Fruit fly (Drosophila melanogaster) whole organism, embryonic: ENCODE results near the gene Tgt.
A peak's percentile ranks its signal among the peaks of the same experiment; 100 is the strongest.

Experiments used
- Blimp-1 ChIP-seq: fragments of 200-800 bp; sonication (Bioruptor generic); optimal IDR thresholded peaks from 3 replicates; lab custom pipeline; 2018; ENCODE audit warnings: missing biosample characterization, missing genetic modification characterization, mild to moderate bottlenecking, moderate library complexity, missing genetic modification reagents
- CG11247 ChIP-seq: fragments of 200-800 bp; sonication (Bioruptor generic); IDR thresholded peaks from 2 replicates; pipeline ENCODE4 v1.3.6; 2022; ENCODE audit warnings: missing biosample characterization, missing genetic modification characterization
- CG12219 ChIP-seq: fragments of 200-800 bp; sonication (Bioruptor generic); optimal IDR thresholded peaks from 3 replicates; lab custom pipeline; 2018; ENCODE audit warnings: missing biosample characterization, mild to moderate bottlenecking, missing genetic modification characterization
- CG12769 ChIP-seq: fragments of 200-800 bp; sonication (Bioruptor generic); optimal IDR thresholded peaks from 2 replicates; lab custom pipeline; 2019; ENCODE audit warnings: missing biosample characterization, mild to moderate bottlenecking, missing genetic modification characterization, moderate library complexity
- CG13424 ChIP-seq: fragments of 200-800 bp; sonication (Bioruptor generic); optimal IDR thresholded peaks from 2 replicates; lab custom pipeline; 2019; ENCODE audit warnings: missing biosample characterization, mild to moderate bottlenecking, missing genetic modification characterization, moderate library complexity
- CG14965 ChIP-seq: fragments of 200-800 bp; sonication (Bioruptor generic); optimal IDR thresholded peaks from 2 replicates; lab custom pipeline; 2016; ENCODE audit warnings: missing biosample characterization, missing genetic modification characterization, borderline replicate concordance
- CG16863 ChIP-seq: fragments of 200-800 bp; sonication (Bioruptor generic); optimal IDR thresholded peaks from 3 replicates; lab custom pipeline; 2016; ENCODE audit warnings: missing biosample characterization, missing genetic modification characterization
- CG17568 ChIP-seq: fragments of 200-800 bp; sonication (Bioruptor generic); optimal IDR thresholded peaks from 2 replicates; lab custom pipeline; 2018; ENCODE audit warnings: missing biosample characterization, mild to moderate bottlenecking, missing genetic modification characterization, moderate library complexity
- CG17802 ChIP-seq: fragments of 200-800 bp; sonication (Bioruptor generic); optimal IDR thresholded peaks from 2 replicates; lab custom pipeline; 2018; ENCODE audit warnings: missing biosample characterization, mild to moderate bottlenecking, missing genetic modification characterization, moderate library complexity
- CG18764 ChIP-seq: fragments of 200-800 bp; sonication (Bioruptor generic); optimal IDR thresholded peaks from 3 replicates; lab custom pipeline; 2016; ENCODE audit warnings: missing biosample characterization, missing genetic modification characterization
- CG2120 ChIP-seq: fragments of 200-800 bp; sonication (Bioruptor generic); optimal IDR thresholded peaks from 3 replicates; lab custom pipeline; 2016; ENCODE audit warnings: missing biosample characterization, missing genetic modification characterization
- CG42726 ChIP-seq: fragments of 200-800 bp; sonication (Bioruptor generic); IDR thresholded peaks from 2 replicates; pipeline ENCODE4 v1.3.6; 2022; ENCODE audit warnings: missing biosample characterization, missing genetic modification characterization; ENCODE audit not compliant: partially characterized antibody
- CG4328 ChIP-seq: fragments of 200-800 bp; sonication (Bioruptor generic); optimal IDR thresholded peaks from 3 replicates; lab custom pipeline; 2017; ENCODE audit warnings: missing biosample characterization, missing genetic modification reagents, missing genetic modification characterization
- CG6175 ChIP-seq: fragments of 200-800 bp; sonication (Bioruptor generic); IDR thresholded peaks from 3 replicates; pipeline ENCODE4 v1.3.6; 2022; ENCODE audit warnings: missing biosample characterization, missing genetic modification characterization
- CG6813 ChIP-seq: fragments of 200-800 bp; sonication (Bioruptor generic); optimal IDR thresholded peaks from 2 replicates; lab custom pipeline; 2017; ENCODE audit warnings: missing biosample characterization, missing genetic modification characterization, mild to moderate bottlenecking, moderate library complexity, missing genetic modification reagents
- CrebB ChIP-seq: fragments of 200-800 bp; sonication (Bioruptor generic); optimal IDR thresholded peaks from 3 replicates; lab custom pipeline; 2018; ENCODE audit warnings: missing biosample characterization, mild to moderate bottlenecking, missing genetic modification characterization
- D19A ChIP-seq: fragments of 200-800 bp; optimal IDR thresholded peaks from 3 replicates; lab custom pipeline; 2019; ENCODE audit warnings: missing biosample characterization, mild to moderate bottlenecking, missing genetic modification characterization, moderate library complexity
- Dbx ChIP-seq: fragments of 200-800 bp; sonication (Bioruptor generic); IDR thresholded peaks from 3 replicates; pipeline ENCODE4 v1.3.6; 2022; ENCODE audit warnings: missing biosample characterization, missing genetic modification characterization
- Ets97D ChIP-seq: fragments of 200-800 bp; sonication (Bioruptor generic); optimal IDR thresholded peaks from 3 replicates; lab custom pipeline; 2016; ENCODE audit warnings: missing biosample characterization, missing genetic modification characterization
- H2.0 ChIP-seq: fragments of 200-800 bp; sonication (Bioruptor generic); IDR thresholded peaks from 2 replicates; pipeline ENCODE4 v1.3.6; 2022; ENCODE audit warnings: missing biosample characterization, missing genetic modification characterization
- HHEX ChIP-seq: fragments of 200-800 bp; sonication (Bioruptor generic); optimal IDR thresholded peaks from 3 replicates; lab custom pipeline; 2017; ENCODE audit warnings: missing biosample characterization, mild to moderate bottlenecking, missing genetic modification characterization, missing genetic modification reagents
- Hey ChIP-seq: fragments of 200-800 bp; sonication (Bioruptor generic); optimal IDR thresholded peaks from 3 replicates; lab custom pipeline; 2018; ENCODE audit warnings: missing biosample characterization, mild to moderate bottlenecking, missing genetic modification characterization
- Hr39 ChIP-seq: fragments of >200 bp; optimal IDR thresholded peaks from 2 replicates; lab custom pipeline; 2017
- Jarid2 ChIP-seq: fragments of 200-800 bp; sonication (Bioruptor generic); optimal IDR thresholded peaks from 3 replicates; lab custom pipeline; 2017; ENCODE audit warnings: mild to moderate bottlenecking, missing biosample characterization, missing genetic modification reagents, missing genetic modification characterization
- Lpt ChIP-seq: fragments of >200 bp; optimal IDR thresholded peaks from 2 replicates; lab custom pipeline; 2018; ENCODE audit warnings: missing biosample characterization, missing genetic modification characterization
- NK7.1 ChIP-seq: fragments of 200-800 bp; sonication (Bioruptor generic); optimal IDR thresholded peaks from 3 replicates; lab custom pipeline; 2016; ENCODE audit warnings: missing biosample characterization, missing genetic modification characterization
- Usf ChIP-seq: fragments of 200-800 bp; sonication (Bioruptor generic); optimal IDR thresholded peaks from 2 replicates; lab custom pipeline; 2017; ENCODE audit warnings: missing genotype, missing biosample characterization, missing genetic modification characterization
- ara ChIP-seq: fragments of 200-800 bp; sonication (Bioruptor generic); IDR thresholded peaks from 2 replicates; pipeline ENCODE4 v1.3.6; 2022; ENCODE audit warnings: missing biosample characterization, missing genetic modification characterization
- bsh ChIP-seq, 2 experiments: fragments of 200-800 bp; sonication (Bioruptor generic); optimal IDR thresholded peaks; 2 replicates each; lab custom pipeline; 2017 to 2018; ENCODE audit warnings: mild to moderate bottlenecking in 2 of 2, missing biosample characterization in 2 of 2, missing genetic modification characterization in 2 of 2, moderate library complexity in 1 of 2
- cas ChIP-seq: fragments of 200-800 bp; sonication (Bioruptor generic); IDR thresholded peaks from 2 replicates; pipeline ENCODE4 v1.3.6; 2022; ENCODE audit warnings: missing biosample characterization, missing genetic modification characterization
- cato ChIP-seq: fragments of 200-800 bp; sonication (Bioruptor generic); optimal IDR thresholded peaks from 2 replicates; lab custom pipeline; 2016; ENCODE audit warnings: missing biosample characterization, missing genetic modification characterization, borderline replicate concordance
- ci ChIP-seq: fragments of 200-800 bp; sonication (Bioruptor generic); IDR thresholded peaks from 3 replicates; pipeline ENCODE4 v1.3.6; 2022; ENCODE audit warnings: missing biosample characterization, missing genetic modification characterization
- crc ChIP-seq: fragments of 200-800 bp; sonication (Bioruptor generic); optimal IDR thresholded peaks from 2 replicates; lab custom pipeline; 2016; ENCODE audit warnings: missing biosample characterization, missing genetic modification characterization
- crp ChIP-seq, 2 experiments: fragments of 200-800 bp; sonication (Bioruptor generic); optimal IDR thresholded peaks; 2 replicates in 1 of 2; 3 replicates in 1 of 2; lab custom pipeline; 2017; ENCODE audit warnings: missing biosample characterization in 2 of 2, missing genetic modification characterization in 2 of 2, mild to moderate bottlenecking in 1 of 2, moderate library complexity in 1 of 2
- danr ChIP-seq: fragments of 200-800 bp; sonication (Bioruptor generic); IDR thresholded peaks from 2 replicates; pipeline ENCODE4 v1.3.6; 2022; ENCODE audit warnings: missing biosample characterization, missing genetic modification characterization
- grn ChIP-seq: fragments of 200-800 bp; sonication (Bioruptor generic); optimal IDR thresholded peaks from 3 replicates; lab custom pipeline; 2017; ENCODE audit warnings: missing biosample characterization, missing genetic modification characterization
- gro ChIP-seq: fragments of 200-800 bp; sonication (Bioruptor generic); optimal IDR thresholded peaks from 2 replicates; lab custom pipeline; 2016; ENCODE audit warnings: missing biosample characterization, missing genetic modification characterization
- ken ChIP-seq: fragments of 200-800 bp; sonication (Bioruptor generic); IDR thresholded peaks from 3 replicates; pipeline ENCODE4 v1.3.6; 2022; ENCODE audit warnings: missing biosample characterization, missing genetic modification characterization
- maf-S ChIP-seq: fragments of 200-800 bp; sonication (Bioruptor generic); optimal IDR thresholded peaks from 2 replicates; lab custom pipeline; 2016; ENCODE audit warnings: missing biosample characterization, missing genetic modification characterization
- mirr ChIP-seq: fragments of 200-800 bp; sonication (Bioruptor generic); optimal IDR thresholded peaks from 3 replicates; lab custom pipeline; 2018; ENCODE audit warnings: missing biosample characterization, mild to moderate bottlenecking, missing genetic modification characterization
- pros ChIP-seq: fragments of 200-800 bp; sonication (Bioruptor generic); optimal IDR thresholded peaks from 3 replicates; lab custom pipeline; 2019; ENCODE audit warnings: missing biosample characterization, mild to moderate bottlenecking, missing genetic modification characterization, moderate library complexity
- pum ChIP-seq: fragments of 200-800 bp; sonication (Bioruptor generic); optimal IDR thresholded peaks from 2 replicates; lab custom pipeline; 2016; ENCODE audit warnings: missing biosample characterization, missing genetic modification characterization
- pzg ChIP-seq: fragments of 200-800 bp; sonication (Bioruptor generic); optimal IDR thresholded peaks from 3 replicates; lab custom pipeline; 2018; ENCODE audit warnings: missing biosample characterization, mild to moderate bottlenecking, missing genetic modification characterization, moderate library complexity
- repo ChIP-seq: fragments of 200-800 bp; sonication (Bioruptor generic); optimal IDR thresholded peaks from 2 replicates; lab custom pipeline; 2016; ENCODE audit warnings: missing biosample characterization, missing genetic modification characterization
- schlank ChIP-seq: fragments of 200-800 bp; sonication (Bioruptor generic); optimal IDR thresholded peaks from 2 replicates; lab custom pipeline; 2018; ENCODE audit warnings: missing biosample characterization, mild to moderate bottlenecking, missing genetic modification characterization
- sd ChIP-seq: fragments of 200-800 bp; sonication (Bioruptor generic); optimal IDR thresholded peaks from 3 replicates; lab custom pipeline; 2018; ENCODE audit warnings: missing biosample characterization, mild to moderate bottlenecking, missing genetic modification characterization, moderate library complexity
- so ChIP-seq: fragments of 200-800 bp; sonication (Bioruptor generic); IDR thresholded peaks from 3 replicates; pipeline ENCODE4 v1.3.6; 2022; ENCODE audit warnings: missing biosample characterization, missing genetic modification characterization
- tin ChIP-seq: fragments of 200-800 bp; sonication (Bioruptor generic); optimal IDR thresholded peaks from 3 replicates; lab custom pipeline; 2016; ENCODE audit warnings: missing biosample characterization, missing genetic modification characterization
- tna ChIP-seq: fragments of 200-800 bp; sonication (Bioruptor generic); IDR thresholded peaks from 2 replicates; pipeline ENCODE4 v1.3.6; 2022; ENCODE audit warnings: missing biosample characterization, missing genetic modification characterization; ENCODE audit not compliant: partially characterized antibody
- zen ChIP-seq: fragments of 200-800 bp; sonication (Bioruptor generic); optimal IDR thresholded peaks from 3 replicates; lab custom pipeline; 2018; ENCODE audit warnings: missing biosample characterization, mild to moderate bottlenecking, missing genetic modification characterization, moderate library complexity

The Tgt gene

DNA sequence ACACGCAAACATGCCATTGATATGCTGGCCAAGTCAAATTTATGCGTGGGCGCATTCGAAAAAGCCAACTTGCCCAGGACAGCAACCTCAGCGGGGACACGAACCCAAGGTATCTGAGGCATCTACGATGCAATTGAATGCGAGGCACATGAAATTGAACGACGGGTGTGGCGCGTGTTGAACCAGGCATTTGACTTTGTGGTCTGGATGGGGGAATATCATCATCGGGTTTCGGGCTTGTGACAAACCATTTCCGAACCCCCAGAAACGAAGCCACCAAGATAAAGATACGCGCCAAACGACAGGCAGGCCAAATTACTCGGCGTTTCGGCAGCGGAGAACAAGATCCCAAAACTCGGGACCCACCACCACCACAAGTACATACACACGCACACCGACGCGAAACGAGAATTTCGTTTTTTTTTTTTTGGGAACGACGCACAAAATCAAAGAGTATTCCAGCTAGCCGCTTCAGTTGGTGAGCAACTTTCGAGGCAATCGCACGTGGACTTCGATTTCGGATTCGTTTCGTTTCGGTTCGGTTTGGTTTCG, 41.1 kb upstream of the Tgt start, which contains the start of gene MFS3 (continued):
- TF ChIP-seq repo (GFP tag; lab: Kevin White, UChicago) (no peak), cas (0 out of 2 replicates have a peak, but pooled peaks have one; percentile 9), CG12769 (peak; percentile 89), gro (GFP tag; lab: Kevin White, UChicago) (peak; percentile 26), CG17802 (tag; lab: Kevin White, UChicago) (no peak), CG11247 (GFP tag; lab: Robert Waterston, UW) (no peak), mirr (GFP tag; lab: Kevin White, UChicago) (peak; percentile 11), crc (GFP tag; lab: Kevin White, UChicago) (no peak), so (GFP tag; lab: Robert Waterston, UW) (peak; percentile 71; the same call in 2 of the 3 replicates), pros (GFP tag; lab: Kevin White, UChicago) (peak; percentile 79), schlank (no peak), Hr39 (lab: Kevin White, UChicago) (no peak), Usf (no peak), CG6175 (GFP tag; lab: Robert Waterston, UW) (peak; percentile 88; the same call in 2 of the 3 replicates), CG14965 (GFP tag; lab: Kevin White, UChicago) (no peak), tna (GFP tag; lab: Robert Waterston, UW) (no peak), Jarid2 (GFP tag; lab: Kevin White, UChicago) (peak; percentile 66), zen (tag; lab: Kevin White, UChicago) (no peak), pum (GFP tag; lab: Kevin White, UChicago) (no peak), ara (GFP tag; lab: Robert Waterston, UW) (no peak), H2.0 (GFP tag; lab: Robert Waterston, UW) (no peak), CG18764 (GFP tag; lab: Kevin White, UChicago) (no peak), CG12219 (GFP tag; lab: Kevin White, UChicago) (no peak), cato (GFP tag; lab: Kevin White, UChicago) (no peak), CG6813 (GFP tag; lab: Kevin White, UChicago) (no peak), crp (GFP tag; optimal IDR thresholded peaks at IDR 0.05; lab: Kevin White, UChicago) (peak in 1 of 2 experiments; percentile 4), D19A (peak; percentile 88), HHEX (GFP tag; lab: Kevin White, UChicago) (peak; percentile 6), Lpt (no peak), pzg (peak; percentile 49), bsh (GFP tag; optimal IDR thresholded peaks at IDR 0.05; lab: Kevin White, UChicago) (no peak), danr (GFP tag; lab: Robert Waterston, UW) (no peak), CG16863 (no peak), CG17568 (GFP tag; lab: Kevin White, UChicago) (no peak), CrebB (tag; lab: Kevin White, UChicago) (peak; percentile 33), CG4328 (no peak), CG42726 (GFP tag; lab: Robert Waterston, UW) (0 out of 2 replicates have a peak, but pooled peaks have one; percentile 3), Dbx (GFP tag; lab: Robert Waterston, UW) (peak; percentile 29; the same call in 2 of the 3 replicates), grn (GFP tag; lab: Kevin White, UChicago) (peak; percentile 58), CG2120 (GFP tag; lab: Kevin White, UChicago) (peak; percentile 18), tin (GFP tag; lab: Kevin White, UChicago) (no peak), sd (peak; percentile 74), Blimp-1 (GFP tag; lab: Kevin White, UChicago) (no peak), ci (GFP tag; lab: Robert Waterston, UW) (peak; percentile 54; the same call in 2 of the 3 replicates), Ets97D (GFP tag; lab: Kevin White, UChicago) (peak; percentile 19), CG13424 (tag; lab: Kevin White, UChicago) (no peak), Hey (tag; lab: Kevin White, UChicago) (peak; percentile 13), NK7.1 (GFP tag; lab: Kevin White, UChicago) (no peak), maf-S (no peak), ken (GFP tag; lab: Robert Waterston, UW) (no peak)
